Fruit fly (Drosophila melanogaster) whole organism, embryonic: ENCODE results near the gene Iris.

ENCODE experiments used
- Abd-B ChIP-seq: fragments of 200-800 bp; sonication (Bioruptor generic); optimal IDR thresholded peaks from 2 replicates; lab custom pipeline; 2018; ENCODE audit warnings: missing biosample characterization, mild to moderate bottlenecking, missing genetic modification characterization, moderate library complexity
- Adf1 ChIP-seq: fragments of 200-800 bp; sonication (Bioruptor generic); IDR thresholded peaks from 2 replicates; pipeline ENCODE4 v1.3.6; 2022; ENCODE audit warnings: missing biosample characterization, missing genetic modification characterization
- CG1024 ChIP-seq: fragments of 200-800 bp; sonication (Bioruptor generic); IDR thresholded peaks from 2 replicates; pipeline ENCODE4 v1.3.6; 2022; ENCODE audit warnings: missing biosample characterization, missing genetic modification characterization
- CG11085 ChIP-seq: fragments of 200-800 bp; sonication (Bioruptor generic); IDR thresholded peaks from 2 replicates; pipeline ENCODE4 v1.3.6; 2022; ENCODE audit warnings: missing biosample characterization, missing genetic modification characterization
- CG12391 ChIP-seq: fragments of 200-800 bp; sonication (Bioruptor generic); optimal IDR thresholded peaks from 3 replicates; lab custom pipeline; 2018; ENCODE audit warnings: missing biosample characterization, mild to moderate bottlenecking, missing genetic modification characterization, moderate library complexity
- CG14860 ChIP-seq: fragments of 200-800 bp; sonication (Bioruptor generic); IDR thresholded peaks from 3 replicates; pipeline ENCODE4 v1.3.6; 2022; ENCODE audit warnings: missing biosample characterization, missing genetic modification characterization; ENCODE audit not compliant: partially characterized antibody
- CG15479 ChIP-seq: fragments of 200-800 bp; sonication (Bioruptor generic); optimal IDR thresholded peaks from 3 replicates; lab custom pipeline; 2019; ENCODE audit warnings: missing biosample characterization, mild to moderate bottlenecking, missing genetic modification characterization, moderate library complexity
- CG15696 ChIP-seq: fragments of 200-800 bp; sonication (Bioruptor generic); optimal IDR thresholded peaks from 2 replicates; lab custom pipeline; 2019; ENCODE audit warnings: missing biosample characterization, mild to moderate bottlenecking, missing genetic modification characterization, moderate library complexity
- CG17568 ChIP-seq: fragments of 200-800 bp; sonication (Bioruptor generic); optimal IDR thresholded peaks from 2 replicates; lab custom pipeline; 2018; ENCODE audit warnings: missing biosample characterization, mild to moderate bottlenecking, missing genetic modification characterization, moderate library complexity
- CG1832 ChIP-seq: fragments of 200-800 bp; sonication (Bioruptor generic); optimal IDR thresholded peaks from 2 replicates; lab custom pipeline; 2017; ENCODE audit warnings: missing biosample characterization, mild to moderate bottlenecking, missing genetic modification characterization, inconsistent platforms
- CG18599 ChIP-seq: fragments of 200-800 bp; sonication (Bioruptor generic); optimal IDR thresholded peaks from 3 replicates; lab custom pipeline; 2017; ENCODE audit warnings: missing biosample characterization, missing genetic modification characterization, mild to moderate bottlenecking, moderate library complexity, missing genetic modification reagents
- CG2120 ChIP-seq: fragments of 200-800 bp; sonication (Bioruptor generic); optimal IDR thresholded peaks from 3 replicates; lab custom pipeline; 2016; ENCODE audit warnings: missing biosample characterization, missing genetic modification characterization
- CG32772 ChIP-seq: fragments of 200-800 bp; sonication (Bioruptor generic); IDR thresholded peaks from 2 replicates; pipeline ENCODE4 v1.3.6; 2022; ENCODE audit warnings: missing biosample characterization, missing genetic modification characterization
- CG3407 ChIP-seq: fragments of 200-800 bp; sonication (Bioruptor generic); optimal IDR thresholded peaks from 2 replicates; lab custom pipeline; 2018; ENCODE audit warnings: missing biosample characterization, mild to moderate bottlenecking, missing genetic modification characterization
- CG6272 ChIP-seq: fragments of 200-800 bp; sonication (Bioruptor generic); IDR thresholded peaks from 2 replicates; pipeline ENCODE4 v1.3.6; 2022; ENCODE audit warnings: missing biosample characterization, missing genetic modification characterization
- CG7745 ChIP-seq: fragments of 200-800 bp; sonication (Bioruptor generic); optimal IDR thresholded peaks from 2 replicates; lab custom pipeline; 2018; ENCODE audit warnings: missing biosample characterization, mild to moderate bottlenecking, missing genetic modification characterization, moderate library complexity
- CG7839 ChIP-seq: fragments of 200-800 bp; sonication (Bioruptor generic); optimal IDR thresholded peaks from 3 replicates; lab custom pipeline; 2018; ENCODE audit warnings: missing biosample characterization, mild to moderate bottlenecking, missing genetic modification characterization, moderate library complexity
- CG8359 ChIP-seq: fragments of 200-800 bp; sonication (Bioruptor generic); optimal IDR thresholded peaks from 2 replicates; lab custom pipeline; 2017; ENCODE audit warnings: missing biosample characterization, mild to moderate bottlenecking, missing genetic modification characterization, borderline replicate concordance
- CHES-1-like ChIP-seq: fragments of 200-800 bp; sonication (Bioruptor generic); optimal IDR thresholded peaks from 2 replicates; lab custom pipeline; 2016; ENCODE audit warnings: missing biosample characterization, missing genetic modification characterization
- CoRest ChIP-seq: fragments of 200-800 bp; sonication (Bioruptor generic); optimal IDR thresholded peaks from 3 replicates; lab custom pipeline; 2018; ENCODE audit warnings: missing biosample characterization, mild to moderate bottlenecking, missing genetic modification characterization, moderate library complexity
- Deaf1 ChIP-seq: fragments of 200-800 bp; optimal IDR thresholded peaks from 3 replicates; lab custom pipeline; 2019; ENCODE audit warnings: missing biosample characterization, mild to moderate bottlenecking, missing genetic modification characterization, moderate library complexity
- GATAe ChIP-seq: fragments of 200-800 bp; sonication (Bioruptor generic); conservative IDR thresholded peaks from 2 replicates; pipeline ENCODE4 v1.3.6; 2022; ENCODE audit warnings: missing biosample characterization, missing genetic modification characterization
- Hmr ChIP-seq: fragments of 200-800 bp; sonication (Bioruptor generic); optimal IDR thresholded peaks from 3 replicates; lab custom pipeline; 2017; ENCODE audit warnings: mild to moderate bottlenecking, missing biosample characterization, missing genetic modification reagents, missing genetic modification characterization
- Med ChIP-seq: fragments of 200-800 bp; sonication (Bioruptor generic); peaks from one replicate; lab custom pipeline; 2016; ENCODE audit warnings: missing biosample characterization, missing genetic modification characterization, mild to moderate bottlenecking, inconsistent platforms, moderate library complexity
- Mrtf ChIP-seq: fragments of 200-800 bp; sonication (Bioruptor generic); IDR thresholded peaks from 3 replicates; pipeline ENCODE4 v1.3.6; 2022; ENCODE audit warnings: missing biosample characterization, missing genetic modification characterization
- NC2α ChIP-seq: fragments of 200-800 bp; sonication (Bioruptor generic); optimal IDR thresholded peaks from 2 replicates; lab custom pipeline; 2016; ENCODE audit warnings: missing biosample characterization, missing genetic modification characterization
- Pdp1 ChIP-seq, 2 experiments: fragments of 200-800 bp; sonication (Bioruptor generic); optimal IDR thresholded peaks; 3 replicates each; lab custom pipeline; 2016; ENCODE audit warnings: missing biosample characterization in 2 of 2, missing genetic modification characterization in 2 of 2, mild to moderate bottlenecking in 1 of 2, moderate library complexity in 1 of 2
- Vsx1 ChIP-seq: fragments of 200-800 bp; sonication (Bioruptor generic); optimal IDR thresholded peaks from 2 replicates; lab custom pipeline; 2017; ENCODE audit warnings: missing biosample characterization, mild to moderate bottlenecking, missing genetic modification characterization, missing genetic modification reagents
- abd-A ChIP-seq: fragments of 200-800 bp; sonication (Bioruptor generic); optimal IDR thresholded peaks from 3 replicates; lab custom pipeline; 2019; ENCODE audit warnings: missing biosample characterization, mild to moderate bottlenecking, missing genetic modification characterization, moderate library complexity
- ac ChIP-seq: fragments of 200-800 bp; sonication (Bioruptor generic); optimal IDR thresholded peaks from 3 replicates; lab custom pipeline; 2017; ENCODE audit warnings: missing biosample characterization, mild to moderate bottlenecking, missing genetic modification characterization
- chinmo ChIP-seq: fragments of 200-800 bp; sonication (Bioruptor generic); IDR thresholded peaks from 4 replicates; pipeline ENCODE4 v1.3.6; 2022; ENCODE audit warnings: missing biosample characterization, missing genetic modification characterization; ENCODE audit not compliant: partially characterized antibody
- corto ChIP-seq: fragments of 200-800 bp; sonication (Bioruptor generic); optimal IDR thresholded peaks from 2 replicates; lab custom pipeline; 2016; ENCODE audit warnings: missing biosample characterization, mild to moderate bottlenecking, missing genetic modification characterization, moderate library complexity
- crc ChIP-seq: fragments of 200-800 bp; sonication (Bioruptor generic); optimal IDR thresholded peaks from 2 replicates; lab custom pipeline; 2016; ENCODE audit warnings: missing biosample characterization, missing genetic modification characterization
- cwo ChIP-seq: fragments of 200-800 bp; sonication (Bioruptor generic); optimal IDR thresholded peaks from 3 replicates; lab custom pipeline; 2017; ENCODE audit warnings: missing biosample characterization, missing genetic modification characterization, mild to moderate bottlenecking, moderate library complexity, missing genetic modification reagents
- esg ChIP-seq: fragments of 200-800 bp; sonication (Bioruptor generic); conservative IDR thresholded peaks from 2 replicates; pipeline ENCODE4 v1.3.6; 2022; ENCODE audit warnings: missing biosample characterization, missing genetic modification characterization
- ewg ChIP-seq: fragments of 200-800 bp; sonication (Bioruptor generic); optimal IDR thresholded peaks from 3 replicates; lab custom pipeline; 2017; ENCODE audit warnings: mild to moderate bottlenecking, missing biosample characterization, missing genetic modification reagents, missing genetic modification characterization
- exex ChIP-seq: fragments of 200-800 bp; sonication (Bioruptor generic); optimal IDR thresholded peaks from 4 replicates; lab custom pipeline; 2018; ENCODE audit warnings: missing biosample characterization, mild to moderate bottlenecking, missing genetic modification characterization, moderate library complexity
- grn ChIP-seq: fragments of 200-800 bp; sonication (Bioruptor generic); optimal IDR thresholded peaks from 3 replicates; lab custom pipeline; 2017; ENCODE audit warnings: missing biosample characterization, missing genetic modification characterization
- hkb ChIP-seq, 2 experiments: fragments of 200-800 bp in 1 of 2; fragments of >200 bp in 1 of 2; sonication (Bioruptor generic) in 1 of 2; IDR thresholded peaks in 1 of 2; optimal IDR thresholded peaks in 1 of 2; 2 replicates each; pipeline versions ENCODE4 v1.3.6 to Lab custom; 2017 to 2022; ENCODE audit warnings: missing biosample characterization in 1 of 2, missing genetic modification characterization in 1 of 2
- lab ChIP-seq: fragments of 200-800 bp; sonication (Bioruptor generic); optimal IDR thresholded peaks from 3 replicates; lab custom pipeline; 2017; ENCODE audit warnings: missing biosample characterization, missing genetic modification characterization, mild to moderate bottlenecking, moderate library complexity, missing genetic modification reagents
- row ChIP-seq: fragments of 200-800 bp; sonication (Bioruptor generic); IDR thresholded peaks from 3 replicates; pipeline ENCODE4 v1.3.6; 2022; ENCODE audit warnings: missing biosample characterization, missing genetic modification characterization
- scrt ChIP-seq: fragments of 200-800 bp; sonication (Bioruptor generic); optimal IDR thresholded peaks from 2 replicates; lab custom pipeline; 2018; ENCODE audit warnings: missing biosample characterization, mild to moderate bottlenecking, missing genetic modification characterization, moderate library complexity
- sisA ChIP-seq: fragments of 200-800 bp; sonication (Bioruptor generic); IDR thresholded peaks from 2 replicates; pipeline ENCODE4 v1.3.6; 2022; ENCODE audit warnings: missing biosample characterization, missing genetic modification characterization
- sug ChIP-seq: fragments of 200-800 bp; optimal IDR thresholded peaks from 2 replicates; lab custom pipeline; 2019; ENCODE audit warnings: missing biosample characterization, mild to moderate bottlenecking, missing genetic modification characterization, moderate library complexity
- trh ChIP-seq: fragments of 200-800 bp; sonication (Bioruptor generic); optimal IDR thresholded peaks from 2 replicates; lab custom pipeline; 2016; ENCODE audit warnings: missing biosample characterization, missing genetic modification characterization
- zen2 ChIP-seq: fragments of 200-800 bp; sonication (Bioruptor generic); IDR thresholded peaks from 3 replicates; pipeline ENCODE4 v1.3.6; 2022; ENCODE audit warnings: missing biosample characterization, missing genetic modification characterization; ENCODE audit not compliant: partially characterized antibody
- zfh2 ChIP-seq: fragments of 200-800 bp; sonication (Bioruptor generic); optimal IDR thresholded peaks from 2 replicates; lab custom pipeline; 2016; ENCODE audit warnings: missing biosample characterization, missing genetic modification characterization

Iris gene

DNA sequence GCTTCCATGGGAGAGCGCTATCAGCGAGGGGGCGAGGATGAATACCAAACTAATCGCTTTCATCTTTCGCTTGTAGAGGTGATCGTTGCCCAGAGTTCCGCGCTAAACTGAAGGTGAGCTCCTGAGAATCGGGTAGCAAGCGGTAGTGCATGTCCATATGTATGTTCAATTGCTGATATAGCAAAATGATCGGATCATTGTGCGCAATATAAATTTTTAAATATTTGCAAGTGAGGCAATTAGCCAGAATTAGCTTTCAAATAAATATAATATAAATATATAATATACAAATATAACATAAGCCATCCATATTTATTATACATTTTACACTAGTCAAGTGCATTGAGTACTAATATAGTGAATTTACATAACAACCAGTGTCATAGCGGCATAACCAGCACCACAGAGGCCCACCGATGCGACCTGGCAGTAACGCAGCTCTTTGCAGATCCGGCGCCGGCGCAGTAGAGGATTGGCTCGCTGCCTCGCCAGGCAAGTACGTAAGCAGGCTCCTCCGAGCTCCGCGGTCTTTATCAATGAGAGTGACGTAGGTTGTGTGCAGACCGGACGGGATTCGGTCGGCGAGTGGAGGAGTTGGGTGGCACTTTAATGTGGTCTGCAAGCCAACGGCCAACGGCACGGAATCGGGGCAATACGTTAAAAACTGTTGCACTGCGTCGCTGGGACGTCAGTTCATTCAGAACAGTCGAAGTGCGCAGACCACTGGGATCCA is at the start of gene Iris, which contains the start of gene CG4577:
Gene Iris, minus strand, starts transcription at position 88 of the 733 bp plus-strand sequence.
Gene CG4577, plus strand, starts transcription at position 683 of the 733 bp plus-strand sequence.
- TF ChIP-seq Adf1: no peak
- peak; percentile 22 for TF ChIP-seq lab (GFP tag; lab: Kevin White, UChicago)
- no peak for TF ChIP-seq corto (GFP tag; lab: Kevin White, UChicago)
- TF ChIP-seq CG32772 (GFP tag; lab: Robert Waterston, UW): no peak
- TF ChIP-seq ewg (GFP tag; lab: Kevin White, UChicago): peak; percentile 60
- no peak for TF ChIP-seq CG14860 (GFP tag; lab: Robert Waterston, UW)
- TF ChIP-seq esg: no peak
- no peak for TF ChIP-seq CHES-1-like (GFP tag; lab: Kevin White, UChicago)
- TF ChIP-seq hkb (optimal IDR thresholded peaks at IDR 0.05; lab: Kevin White, UChicago): no peak
- no peak for TF ChIP-seq hkb (GFP tag; IDR thresholded peaks at IDR 0.05; lab: Robert Waterston, UW)
- TF ChIP-seq Mrtf (GFP tag; lab: Robert Waterston, UW): 0 out of 3 replicates have a peak, but pooled peaks have one; percentile 5
- TF ChIP-seq chinmo (GFP tag; lab: Robert Waterston, UW): 0 out of 4 replicates have a peak, but pooled peaks have one; percentile 11
- peak; percentile 16 for TF ChIP-seq CG18599
- peak; percentile 37; the same call in 1 of the 3 replicates for TF ChIP-seq row (GFP tag; lab: Robert Waterston, UW)
- TF ChIP-seq CG11085: no peak
- TF ChIP-seq GATAe (GFP tag; lab: Robert Waterston, UW): no peak
- TF ChIP-seq CG6272: no peak
- TF ChIP-seq NC2α (GFP tag; lab: Kevin White, UChicago): no peak
- TF ChIP-seq CG8359 (GFP tag; lab: Kevin White, UChicago): no peak
- no peak for TF ChIP-seq CoRest (tag; lab: Kevin White, UChicago)
- TF ChIP-seq CG7839 (tag; lab: Kevin White, UChicago): no peak
- no peak for TF ChIP-seq CG7745 (tag; lab: Kevin White, UChicago)
- TF ChIP-seq scrt (GFP tag; lab: Kevin White, UChicago): peak; percentile 83
- TF ChIP-seq CG15479: no peak
- no peak for TF ChIP-seq Abd-B (GFP tag; lab: Kevin White, UChicago)
- TF ChIP-seq CG12391 (tag; lab: Kevin White, UChicago): no peak
- no peak for TF ChIP-seq Med (GFP tag; lab: Kevin White, UChicago)
- no peak for TF ChIP-seq CG15696 (tag; lab: Kevin White, UChicago)
- TF ChIP-seq CG1832: no peak
- no peak for TF ChIP-seq CG17568 (GFP tag; lab: Kevin White, UChicago)
- TF ChIP-seq crc: no peak
- no peak for TF ChIP-seq zen2 (GFP tag; lab: Robert Waterston, UW)
- no peak for TF ChIP-seq ac (GFP tag; lab: Kevin White, UChicago)
- TF ChIP-seq CG3407 (GFP tag; lab: Kevin White, UChicago): no peak
- TF ChIP-seq Hmr (GFP tag; lab: Kevin White, UChicago): no peak
- peak in 1 of 2 experiments; percentile 3 for TF ChIP-seq Pdp1 (GFP tag; optimal IDR thresholded peaks at IDR 0.05; lab: Kevin White, UChicago)
- no peak for TF ChIP-seq Vsx1 (GFP tag; lab: Kevin White, UChicago)
- TF ChIP-seq grn: no peak
- TF ChIP-seq cwo (GFP tag; lab: Kevin White, UChicago): no peak
- TF ChIP-seq trh (GFP tag; lab: Kevin White, UChicago): no peak
- TF ChIP-seq sisA (GFP tag; lab: Robert Waterston, UW): no peak
- peak; percentile 15 for TF ChIP-seq Deaf1 (tag; lab: Kevin White, UChicago)
- no peak for TF ChIP-seq CG1024
- no peak for TF ChIP-seq exex
- TF ChIP-seq sug: no peak
- no peak for TF ChIP-seq zfh2 (GFP tag; lab: Kevin White, UChicago)
- peak; percentile 9 for TF ChIP-seq abd-A (tag; lab: Kevin White, UChicago)
- TF ChIP-seq CG2120: no peak
